Fruit fly (Drosophila melanogaster) whole organism: ENCODE measurements around the gene CG2641.

Experiments used
- CG8478 ChIP-seq: fragments of >200 bp; optimal IDR thresholded peaks from 2 replicates; lab custom pipeline; 2018; ENCODE audit warnings: inconsistent platforms
- Dll ChIP-seq: fragments of >200 bp; optimal IDR thresholded peaks from 2 replicates; lab custom pipeline; 2017
- EcR ChIP-seq, 2 experiments: fragments of >200 bp; optimal IDR thresholded peaks; 2 replicates each; lab custom pipeline; 2017; ENCODE audit warnings: missing biosample characterization in 2 of 2, missing genetic modification characterization in 2 of 2, missing genetic modification reagents in 2 of 2
- pan ChIP-seq: fragments of >200 bp; optimal IDR thresholded peaks from 2 replicates; lab custom pipeline; 2017
- psq ChIP-seq: fragments of >200 bp; optimal IDR thresholded peaks from 2 replicates; lab custom pipeline; 2017
- usp ChIP-seq: fragments of >200 bp; optimal IDR thresholded peaks from 2 replicates; lab custom pipeline; 2017; ENCODE audit warnings: missing biosample characterization, missing genetic modification characterization, mixed read lengths

CG2641 gene

dm6 chr3R:7790583-7791034 is 3.3 kb upstream of the CG2641 start, which contains the start of gene CG10086:
Gene CG10086, plus strand, starts transcription at chr3R:7790633.
- TF ChIP-seq usp (GFP tag; lab: Kevin White, UChicago) (no peak), EcR (GFP tag; optimal IDR thresholded peaks at IDR 0.05; lab: Kevin White, UChicago) (no peak), CG8478 (lab: Kevin White, UChicago) (no peak), Dll (lab: Kevin White, UChicago) (no peak), psq (no peak), pan (lab: Kevin White, UChicago) (no peak)

DNA sequence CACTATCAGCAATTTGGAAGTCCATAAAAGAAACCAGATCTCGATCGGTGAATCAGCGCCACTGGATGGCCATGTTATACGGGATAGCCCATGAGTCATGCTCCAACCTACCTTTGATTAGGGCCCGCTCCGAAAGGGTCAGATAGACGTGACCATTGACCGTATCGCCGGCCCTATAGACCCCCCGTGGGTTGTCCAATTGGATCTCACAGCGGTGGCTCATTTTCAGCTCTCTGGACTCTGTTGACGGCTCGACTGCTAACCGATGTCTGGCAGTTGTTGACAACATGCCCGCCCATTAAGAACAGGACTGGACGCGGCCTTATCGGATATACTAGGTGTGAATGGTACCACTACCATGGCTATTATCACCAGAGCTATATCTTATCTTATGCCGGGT is 4.7 kb downstream of the CG2641 start, which contains the start of gene CG18744:
CG18744 (minus strand) TSS at position 247 of the 400 bp plus-strand sequence.
- TF ChIP-seq Dll (lab: Kevin White, UChicago), result no peak
- no peak for TF ChIP-seq pan (lab: Kevin White, UChicago)
- no peak for TF ChIP-seq CG8478 (lab: Kevin White, UChicago)
- no peak for TF ChIP-seq EcR (GFP tag; optimal IDR thresholded peaks at IDR 0.05; lab: Kevin White, UChicago)
- TF ChIP-seq usp (GFP tag; lab: Kevin White, UChicago), result no peak
- TF ChIP-seq psq, result no peak

DNA sequence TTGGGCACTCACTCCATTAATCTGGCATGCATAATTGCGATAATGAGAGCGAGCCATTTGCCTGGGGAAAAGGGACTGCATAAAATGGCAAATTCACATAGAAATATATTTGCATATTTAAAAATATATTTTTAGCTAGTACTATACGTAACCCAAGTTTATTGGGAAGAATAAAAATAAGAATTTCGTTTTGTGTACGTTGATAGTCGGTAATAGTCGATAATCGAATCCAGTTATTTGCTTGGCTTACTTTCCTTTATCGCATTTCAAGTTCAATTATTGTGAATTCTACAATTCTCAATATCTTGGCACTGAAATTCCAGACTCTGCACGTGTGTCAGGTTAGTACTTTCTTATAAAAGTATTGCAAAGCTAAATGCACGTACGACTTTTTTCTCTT is 8.8 kb downstream of the CG2641 start, which contains the start of gene CG3014:
CG3014 (minus strand) TSS at position 101 of the 400 bp plus-strand sequence.
- TF ChIP-seq CG8478 (lab: Kevin White, UChicago), result no peak
- TF ChIP-seq psq, result no peak
- TF ChIP-seq pan (lab: Kevin White, UChicago), result no peak

DNA sequence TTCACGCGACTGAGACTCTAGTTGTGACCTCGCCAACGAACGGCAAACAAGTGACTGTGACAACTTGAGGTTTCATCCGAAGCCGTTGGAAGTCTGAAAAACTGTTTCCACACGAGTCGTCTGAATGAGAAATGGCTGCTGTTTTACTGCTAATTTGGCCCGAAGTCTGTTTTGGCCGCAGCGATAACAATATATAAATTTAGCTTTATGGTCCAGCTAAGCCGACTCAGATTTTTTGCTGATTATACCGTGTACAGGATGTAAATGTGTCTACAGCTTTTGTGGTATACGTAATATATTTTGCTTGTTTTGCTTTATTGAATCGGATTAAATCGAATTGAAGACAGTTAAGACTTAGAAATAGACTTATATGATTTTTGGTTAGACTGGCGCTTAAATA is 10.5 kb downstream of the CG2641 start, which contains the start of gene CG18268:
CG18268 (minus strand) TSS at position 101 of the 400 bp plus-strand sequence.
- TF ChIP-seq Dll (lab: Kevin White, UChicago) (no peak), CG8478 (lab: Kevin White, UChicago) (no peak), pan (lab: Kevin White, UChicago) (no peak), usp (GFP tag; lab: Kevin White, UChicago) (no peak), psq (no peak), EcR (GFP tag; optimal IDR thresholded peaks at IDR 0.05; lab: Kevin White, UChicago) (no peak)

dm6 chr3R:7809662-7810621 is 16.1 kb downstream of the CG2641 start, which contains the start of the genes CG2993 and sgll:
Gene CG2993, minus strand, starts transcription at chr3R:7810014.
Gene sgll, plus strand, starts transcription at chr3R:7810532.
- TF ChIP-seq usp (GFP tag; lab: Kevin White, UChicago) (no peak), Dll (lab: Kevin White, UChicago) (peak; percentile 73), CG8478 (lab: Kevin White, UChicago) (peak; percentile 27), EcR (GFP tag; optimal IDR thresholded peaks at IDR 0.05; lab: Kevin White, UChicago) (no peak)

- no peak for TF ChIP-seq EcR (GFP tag; optimal IDR thresholded peaks at IDR 0.05; lab: Kevin White, UChicago)
- TF ChIP-seq CG8478 (lab: Kevin White, UChicago), result no peak
- no peak for TF ChIP-seq pan (lab: Kevin White, UChicago)
- no peak for TF ChIP-seq psq
- TF ChIP-seq Dll (lab: Kevin White, UChicago), result no peak
- no peak for TF ChIP-seq usp (GFP tag; lab: Kevin White, UChicago)
These were observed 17.6 kb downstream of the CG2641 start, which contains the start of gene CG31473 for dm6 chr3R:7811514-7811913. Gene CG31473, plus strand, starts transcription at chr3R:7811814.

dm6 chr3R:7813518-7813917 is 19.6 kb downstream of the CG2641 start:
- TF ChIP-seq Dll (lab: Kevin White, UChicago), result no peak
- TF ChIP-seq EcR (GFP tag; optimal IDR thresholded peaks at IDR 0.05; lab: Kevin White, UChicago), result no peak
- TF ChIP-seq psq, result no peak
- TF ChIP-seq usp (GFP tag; lab: Kevin White, UChicago), result no peak
- no peak for TF ChIP-seq CG8478 (lab: Kevin White, UChicago)
- no peak for TF ChIP-seq pan (lab: Kevin White, UChicago)

DNA sequence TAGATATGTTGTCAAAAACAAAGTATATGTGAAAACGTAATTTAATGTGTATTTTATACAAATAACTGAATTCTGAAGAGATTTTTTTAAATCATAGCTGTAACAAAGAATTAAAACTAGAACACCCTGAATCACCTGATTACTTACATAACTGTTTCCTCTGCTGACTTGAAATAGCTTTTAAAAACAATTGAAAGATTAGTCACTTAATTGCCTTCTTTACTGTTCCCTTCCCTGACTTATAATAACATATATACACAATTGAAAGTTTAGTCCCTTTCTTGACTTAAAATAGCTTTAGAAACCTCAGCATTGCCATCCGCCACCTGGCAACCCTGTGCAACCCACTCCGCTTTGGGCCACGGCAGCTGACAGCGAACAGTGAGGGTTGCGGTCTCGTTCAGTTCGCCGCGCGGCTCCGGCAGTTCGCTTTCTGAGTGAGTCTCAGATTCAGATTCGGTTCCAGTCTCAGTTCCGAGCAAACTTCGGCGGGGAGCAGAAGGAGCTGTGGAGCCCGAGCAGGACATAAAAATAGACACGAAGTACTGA is 20.2 kb downstream of the CG2641 start, which contains the start of gene CG34384:
CG34384 (plus strand) TSS at position 381 of the 549 bp plus-strand sequence.
- TF ChIP-seq EcR (GFP tag; optimal IDR thresholded peaks at IDR 0.05; lab: Kevin White, UChicago) (no peak), psq (no peak), CG8478 (lab: Kevin White, UChicago) (no peak), Dll (lab: Kevin White, UChicago) (no peak), usp (GFP tag; lab: Kevin White, UChicago) (no peak), pan (lab: Kevin White, UChicago) (no peak)

DNA sequence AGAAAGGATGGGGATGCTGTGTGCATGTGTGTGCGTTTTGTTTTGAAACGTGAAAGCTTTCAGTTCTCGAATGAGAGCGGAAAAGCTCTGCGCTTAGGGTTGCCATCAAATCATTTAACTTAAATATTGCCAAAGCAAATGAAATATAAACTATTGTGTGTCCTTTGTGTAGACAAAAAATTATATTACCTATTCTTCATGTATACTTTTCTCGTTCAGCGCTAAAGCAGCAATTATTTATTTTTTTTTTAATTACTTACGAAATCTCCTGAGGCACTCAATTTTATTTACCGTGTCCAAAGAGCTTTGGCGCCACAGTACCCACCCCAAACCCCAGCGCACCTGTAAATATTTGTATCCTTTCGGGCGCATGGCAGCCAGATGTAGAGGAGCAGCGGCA is 27.7 kb downstream of the CG2641 start:
- TF ChIP-seq usp (GFP tag; lab: Kevin White, UChicago), result no peak
- no peak for TF ChIP-seq EcR (GFP tag; optimal IDR thresholded peaks at IDR 0.05; lab: Kevin White, UChicago)
- TF ChIP-seq pan (lab: Kevin White, UChicago), result no peak
- TF ChIP-seq Dll (lab: Kevin White, UChicago), result no peak
- no peak for TF ChIP-seq CG8478 (lab: Kevin White, UChicago)
- TF ChIP-seq psq, result no peak
